Fruit fly (Drosophila melanogaster): ENCODE results near the gene CG9175.
A peak's percentile ranks its signal among the peaks of the same experiment; 100 is the strongest.

Gene CG9175

dm6 chr2L:6082157-6082645 is 16.6 kb downstream of the CG9175 start, which contains the start of gene Kr-h1 (continued):
- TF ChIP-seq CG34224 (GFP tag; IDR thresholded peaks at IDR 0.05; ENCODE audit: partially characterized antibody): peak; percentile 39; the same call in 1 of the 3 replicates
- TF ChIP-seq sug (tag; optimal IDR thresholded peaks at IDR 0.05): peak; percentile 75
- no peak for TF ChIP-seq ro (GFP tag; IDR thresholded peaks at IDR 0.05)
- 0 out of 3 replicates have a peak, but pooled peaks have one; percentile 35 for TF ChIP-seq so (GFP tag; IDR thresholded peaks at IDR 0.05)
- no peak for TF ChIP-seq ssp (GFP tag; IDR thresholded peaks at IDR 0.05)
- no peak for TF ChIP-seq CG2712 (tag; optimal IDR thresholded peaks at IDR 0.05)
- TF ChIP-seq mirr (GFP tag; optimal IDR thresholded peaks at IDR 0.05): peak; percentile 54
- TF ChIP-seq usp (GFP tag; optimal IDR thresholded peaks at IDR 0.05): no peak

- TF ChIP-seq cg (GFP tag; optimal IDR thresholded peaks at IDR 0.05) (peak; percentile 27), CG34422 (GFP tag; IDR thresholded peaks at IDR 0.05) (0 out of 3 replicates have a peak, but pooled peaks have one; percentile 25), nerfin-1 (tag; optimal IDR thresholded peaks at IDR 0.05) (peak; percentile 20), ato (GFP tag; IDR thresholded peaks at IDR 0.05; ENCODE audit: partially characterized antibody) (0 out of 2 replicates have a peak, but pooled peaks have one; percentile 15), CG32767 (GFP tag; IDR thresholded peaks at IDR 0.05) (no peak), CG8359 (GFP tag; optimal IDR thresholded peaks at IDR 0.05; ENCODE audit: borderline replicate concordance) (no peak), Hey (tag; optimal IDR thresholded peaks at IDR 0.05) (peak; percentile 8), ERR (GFP tag; optimal IDR thresholded peaks at IDR 0.05) (no peak), chinmo (GFP tag; IDR thresholded peaks at IDR 0.05; ENCODE audit: partially characterized antibody) (0 out of 4 replicates have a peak, but pooled peaks have one; percentile 13), CG7271 (tag; optimal IDR thresholded peaks at IDR 0.05) (no peak), CG8478 (optimal IDR thresholded peaks at IDR 0.05) (peak; percentile 21), CG5245 (GFP tag; optimal IDR thresholded peaks at IDR 0.05) (no peak), Lhr (GFP tag; optimal IDR thresholded peaks at IDR 0.05) (no peak), kni (GFP tag; optimal IDR thresholded peaks at IDR 0.05) (no peak), Optix (GFP tag; IDR thresholded peaks at IDR 0.05) (no peak), CG3838 (GFP tag; optimal IDR thresholded peaks at IDR 0.05) (no peak), CG12155 (GFP tag; optimal IDR thresholded peaks at IDR 0.05) (peak; percentile 6), pros (GFP tag; optimal IDR thresholded peaks at IDR 0.05) (peak; percentile 86), CG17385 (GFP tag; optimal IDR thresholded peaks at IDR 0.05) (no peak), BEAF-32 (GFP tag; optimal IDR thresholded peaks at IDR 0.05) (no peak), CG2199 (GFP tag; IDR thresholded peaks at IDR 0.05) (peak; percentile 70; the same call in 1 of the 3 replicates), z (GFP tag; IDR thresholded peaks at IDR 0.05) (peak; percentile 56; the same call in 1 of the 3 replicates), Xrp1 (GFP tag; IDR thresholded peaks at IDR 0.05) (0 out of 2 replicates have a peak, but pooled peaks have one; percentile 20), sens (GFP tag) (peak; percentile 3), bab2 (GFP tag; optimal IDR thresholded peaks at IDR 0.05) (no peak), Deaf1 (tag; optimal IDR thresholded peaks at IDR 0.05) (peak; percentile 14), da (GFP tag; optimal IDR thresholded peaks at IDR 0.05) (peak; percentile 5), CG8281 (tag; optimal IDR thresholded peaks at IDR 0.05) (no peak), stc (GFP tag; IDR thresholded peaks at IDR 0.05) (peak; percentile 20; the same call in 1 of the 2 replicates), CG4360 (GFP tag; IDR thresholded peaks at IDR 0.05) (peak; percentile 50; the same call in 1 of the 2 replicates), Adf1 (GFP tag; IDR thresholded peaks at IDR 0.05) (peak; percentile 53; the same call in 1 of the 2 replicates), twi (tag; optimal IDR thresholded peaks at IDR 0.05) (peak; percentile 38), CG4282 (GFP tag; optimal IDR thresholded peaks at IDR 0.05) (no peak), CG17186 (GFP tag; optimal IDR thresholded peaks at IDR 0.05) (no peak), ewg (GFP tag; optimal IDR thresholded peaks at IDR 0.05) (peak; percentile 72), Oli (tag; optimal IDR thresholded peaks at IDR 0.05) (no peak), gce (GFP tag; IDR thresholded peaks at IDR 0.05) (0 out of 3 replicates have a peak, but pooled peaks have one; percentile 7), crol (GFP tag; IDR thresholded peaks at IDR 0.05) (peak; percentile 45; the same call in 1 of the 2 replicates), Ada2b (GFP tag; IDR thresholded peaks at IDR 0.05) (no peak), nau (GFP tag; optimal IDR thresholded peaks at IDR 0.05) (no peak)
These were observed 17.5 kb downstream of the CG9175 start for dm6 chr2L:6081134-6081832.
